Worm (Caenorhabditis elegans) whole organism, early embryonic: Measurements from ENCODE around the gene F11A5.13.

Experiments used
- F13C5.2 ChIP-seq: sonication (generic microtip); optimal IDR thresholded peaks from 2 replicates; lab custom pipeline; 2017; ENCODE audit warnings: mild to moderate bottlenecking, missing genetic modification characterization, inconsistent platforms, missing compliant biosample characterization
- aly-1 ChIP-seq: sonication (generic microtip); optimal IDR thresholded peaks from 2 replicates; lab custom pipeline; 2016; ENCODE audit warnings: missing genetic modification characterization, missing compliant biosample characterization
- ama-1 ChIP-seq: fragments of 150-350 bp; optimal IDR thresholded peaks from 2 replicates; lab custom pipeline; 2014
- ets-7 ChIP-seq: sonication (generic microtip); optimal IDR thresholded peaks from 2 replicates; lab custom pipeline; 2016; ENCODE audit warnings: missing genotype, missing genetic modification characterization, missing compliant biosample characterization
- flt-1 ChIP-seq: fragments of 200-800 bp; sonication (Bioruptor generic); IDR thresholded peaks from 2 replicates; pipeline ENCODE4 v1.3.6; 2022; ENCODE audit warnings: missing genetic modification characterization, missing compliant biosample characterization
- hmbx-1 ChIP-seq: sonication (generic microtip); optimal IDR thresholded peaks from 2 replicates; lab custom pipeline; 2016; ENCODE audit warnings: mild to moderate bottlenecking, missing genetic modification characterization, missing compliant biosample characterization
- hmg-4 ChIP-seq: fragments of 200-800 bp; sonication (Bioruptor generic); optimal IDR thresholded peaks from 2 replicates; lab custom pipeline; 2018; ENCODE audit warnings: mild to moderate bottlenecking, missing genetic modification characterization, missing compliant biosample characterization
- hnd-1 ChIP-seq: sonication (generic microtip); optimal IDR thresholded peaks from 2 replicates; lab custom pipeline; 2016; ENCODE audit warnings: missing genetic modification characterization, missing compliant biosample characterization
- pes-1 ChIP-seq: fragments of 200-800 bp; sonication (Bioruptor generic); IDR thresholded peaks from 2 replicates; pipeline ENCODE4 v1.3.6; 2022; ENCODE audit warnings: missing genetic modification reagents, missing genetic modification characterization, missing compliant biosample characterization
- scrt-1 ChIP-seq: fragments of 200-800 bp; sonication (Bioruptor generic); IDR thresholded peaks from 2 replicates; pipeline ENCODE4 v1.3.6; 2022; ENCODE audit warnings: missing genetic modification characterization, missing compliant biosample characterization
- sea-1 ChIP-seq: fragments of 200-800 bp; sonication (Bioruptor generic); conservative IDR thresholded peaks from 2 replicates; pipeline ENCODE4 v1.3.6; 2022; ENCODE audit warnings: missing genetic modification characterization, missing compliant biosample characterization
- tbx-37 ChIP-seq: fragments of 200-800 bp; sonication (Bioruptor generic); conservative IDR thresholded peaks from 2 replicates; pipeline ENCODE4 v1.3.6; 2022; ENCODE audit warnings: missing genetic modification reagents, missing genetic modification characterization, missing compliant biosample characterization
- tra-4 ChIP-seq: sonication (generic microtip); optimal IDR thresholded peaks from 2 replicates; lab custom pipeline; 2017; ENCODE audit warnings: missing genetic modification characterization, missing compliant biosample characterization

ce11 chrV:16218522-16218921, 8.0 kb downstream of the F11A5.13 start, which contains the start of gene F11A5.15:
- no peak for TF ChIP-seq hmbx-1
- TF ChIP-seq hmg-4 (GFP tag; lab: Kevin White, UChicago): no peak
- no peak for TF ChIP-seq F13C5.2 (tag; lab: Kevin White, UChicago)
- TF ChIP-seq aly-1 (tag; lab: Kevin White, UChicago): no peak
- TF ChIP-seq scrt-1 (GFP tag; lab: Robert Waterston, UW): no peak
- no peak for TF ChIP-seq sea-1 (GFP tag; lab: Robert Waterston, UW)
- TF ChIP-seq hnd-1 (tag; lab: Kevin White, UChicago): no peak
- no peak for TF ChIP-seq ama-1 (lab: Kevin White, UChicago)
- no peak for TF ChIP-seq ets-7
- no peak for TF ChIP-seq flt-1 (GFP tag; lab: Robert Waterston, UW)
- TF ChIP-seq pes-1 (GFP tag; lab: Robert Waterston, UW): no peak
- no peak for TF ChIP-seq tra-4 (tag; lab: Kevin White, UChicago)
- TF ChIP-seq tbx-37 (GFP tag; lab: Robert Waterston, UW): no peak
